Fruit fly (Drosophila melanogaster): ENCODE results near the gene CG17350.
A peak's percentile ranks its signal among the peaks of the same experiment; 100 is the strongest.

The CG17350 gene

DNA sequence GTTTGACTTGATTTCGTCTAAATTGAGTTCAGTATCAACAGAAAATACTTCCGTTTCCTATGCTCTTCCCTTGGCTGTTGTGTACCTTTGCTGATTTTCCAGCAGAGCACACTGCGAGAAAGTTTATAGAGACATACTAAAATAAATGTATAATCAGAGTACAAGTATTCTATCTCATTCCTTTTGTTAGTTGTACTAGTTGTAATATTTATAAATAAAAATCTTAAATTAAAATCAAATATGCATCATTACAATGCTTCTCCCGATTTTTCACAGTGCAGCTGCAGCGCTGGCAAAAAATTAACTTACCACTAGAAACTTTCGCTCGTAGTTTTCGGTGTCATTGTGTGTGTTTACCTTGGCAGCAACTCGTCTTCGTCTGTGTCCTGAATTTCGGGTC is 45.7 kb upstream of the CG17350 start (continued):
- TF ChIP-seq B-H1 (GFP tag; IDR thresholded peaks at IDR 0.05): peak; percentile 42; the same call in 2 of the 3 replicates
- TF ChIP-seq CG8478 (optimal IDR thresholded peaks at IDR 0.05): no peak
- 0 out of 3 replicates have a peak, but pooled peaks have one; percentile 45 for TF ChIP-seq so (GFP tag; IDR thresholded peaks at IDR 0.05)
- no peak for TF ChIP-seq CG10654 (GFP tag; optimal IDR thresholded peaks at IDR 0.05)
- TF ChIP-seq CG7271 (tag; optimal IDR thresholded peaks at IDR 0.05): peak; percentile 62
- 0 out of 2 replicates have a peak, but pooled peaks have one; percentile 28 for TF ChIP-seq wdn (GFP tag; IDR thresholded peaks at IDR 0.05)
- TF ChIP-seq ac (GFP tag; optimal IDR thresholded peaks at IDR 0.05): peak; percentile 27
- no peak for TF ChIP-seq wek (GFP tag; optimal IDR thresholded peaks at IDR 0.05)
- peak; percentile 65 for TF ChIP-seq CG30403 (GFP tag; optimal IDR thresholded peaks at IDR 0.05)
- no peak for TF ChIP-seq crc (GFP tag; optimal IDR thresholded peaks at IDR 0.05)
- TF ChIP-seq ind (GFP tag; optimal IDR thresholded peaks at IDR 0.05): peak; percentile 35
- TF ChIP-seq CG17186 (GFP tag; optimal IDR thresholded peaks at IDR 0.05): no peak
- no peak for TF ChIP-seq sr (GFP tag; IDR thresholded peaks at IDR 0.05)
- no peak for TF ChIP-seq Hmx (GFP tag; optimal IDR thresholded peaks at IDR 0.05)
- TF ChIP-seq BEAF-32 (GFP tag; optimal IDR thresholded peaks at IDR 0.05): no peak
- peak; percentile 21 for TF ChIP-seq CG12219 (GFP tag; optimal IDR thresholded peaks at IDR 0.05)
- TF ChIP-seq dati (GFP tag; IDR thresholded peaks at IDR 0.05): no peak
- no peak for TF ChIP-seq crol (GFP tag; IDR thresholded peaks at IDR 0.05)
- TF ChIP-seq Side (GFP tag; optimal IDR thresholded peaks at IDR 0.05): no peak
- peak; percentile 54; the same call in 1 of the 2 replicates for TF ChIP-seq Atf6 (GFP tag; IDR thresholded peaks at IDR 0.05)
- TF ChIP-seq D (optimal IDR thresholded peaks at IDR 0.05): no peak
- peak; percentile 47 for TF ChIP-seq D (GFP tag; optimal IDR thresholded peaks at IDR 0.05)
- TF ChIP-seq ems (GFP tag; optimal IDR thresholded peaks at IDR 0.05): peak; percentile 42
- TF ChIP-seq CG32532 (GFP tag; IDR thresholded peaks at IDR 0.05): peak; percentile 47
- peak; percentile 21 for TF ChIP-seq CG15269 (tag; optimal IDR thresholded peaks at IDR 0.05)
- peak; percentile 67 for TF ChIP-seq CG13775 (GFP tag; optimal IDR thresholded peaks at IDR 0.05)
- TF ChIP-seq schlank (tag; optimal IDR thresholded peaks at IDR 0.05): no peak
- peak; percentile 19 for TF ChIP-seq Ets97D (GFP tag; optimal IDR thresholded peaks at IDR 0.05)
- TF ChIP-seq Ada2b (GFP tag; IDR thresholded peaks at IDR 0.05): no peak
- TF ChIP-seq Fer2 (tag; optimal IDR thresholded peaks at IDR 0.05): no peak
- TF ChIP-seq eve (GFP tag; optimal IDR thresholded peaks at IDR 0.05): peak in 1 of 2 experiments; percentile 74
- peak; percentile 71 for TF ChIP-seq CG2678 (tag; optimal IDR thresholded peaks at IDR 0.05)
- TF ChIP-seq CG9797 (GFP tag; optimal IDR thresholded peaks at IDR 0.05): no peak
- no peak for TF ChIP-seq pfk (GFP tag; optimal IDR thresholded peaks at IDR 0.05)
- no peak for TF ChIP-seq Jarid2 (GFP tag; optimal IDR thresholded peaks at IDR 0.05)
- no peak for TF ChIP-seq emc (GFP tag; optimal IDR thresholded peaks at IDR 0.05)
- no peak for TF ChIP-seq CG7745 (tag; optimal IDR thresholded peaks at IDR 0.05)
- no peak for TF ChIP-seq CG33213 (GFP tag; optimal IDR thresholded peaks at IDR 0.05)
- peak; percentile 70 for TF ChIP-seq row (GFP tag; IDR thresholded peaks at IDR 0.05)
- no peak for TF ChIP-seq CG11456 (GFP tag; IDR thresholded peaks at IDR 0.05)
- TF ChIP-seq CG43689 (GFP tag; IDR thresholded peaks at IDR 0.05): no peak
- TF ChIP-seq CG13287 (GFP tag; IDR thresholded peaks at IDR 0.05; ENCODE audit: partially characterized antibody): no peak
- TF ChIP-seq CG4360 (GFP tag; IDR thresholded peaks at IDR 0.05): no peak
- no peak for TF ChIP-seq CG2889 (GFP tag; IDR thresholded peaks at IDR 0.05)
- TF ChIP-seq CG10209 (GFP tag; optimal IDR thresholded peaks at IDR 0.05): peak; percentile 50
- TF ChIP-seq mirr (GFP tag; optimal IDR thresholded peaks at IDR 0.05): no peak
- TF ChIP-seq Mes4 (GFP tag; optimal IDR thresholded peaks at IDR 0.05): no peak
- peak; percentile 89 for TF ChIP-seq zen (tag; optimal IDR thresholded peaks at IDR 0.05)
- peak; percentile 38; the same call in 2 of the 3 replicates for TF ChIP-seq Aef1 (GFP tag; IDR thresholded peaks at IDR 0.05)
- TF ChIP-seq dpn (GFP tag; optimal IDR thresholded peaks at IDR 0.05): peak in 1 of 2 experiments; percentile 40
- TF ChIP-seq bsh (GFP tag; optimal IDR thresholded peaks at IDR 0.05): peak in 1 of 2 experiments; percentile 60
- TF ChIP-seq Abd-B (GFP tag; optimal IDR thresholded peaks at IDR 0.05): peak; percentile 2
